Fruit fly (Drosophila melanogaster) Kc167 (cell line): ENCODE measurements around the gene Est-6.

Experiments
- Myc ChIP-seq: fragments of >200 bp; optimal IDR thresholded peaks from 2 replicates; lab custom pipeline; 2017; ENCODE audit warnings: missing external identifiers
- insv ChIP-seq: fragments of >200 bp; optimal IDR thresholded peaks from 3 replicates; lab custom pipeline; 2018; ENCODE audit warnings: missing external identifiers
- psq ChIP-seq: fragments of >200 bp; optimal IDR thresholded peaks from 2 replicates; lab custom pipeline; 2017; ENCODE audit warnings: missing external identifiers
- ttk ChIP-seq: sonication (Bioruptor generic); optimal IDR thresholded peaks from 2 replicates; lab custom pipeline; 2017; ENCODE audit warnings: missing external identifiers

DNA sequence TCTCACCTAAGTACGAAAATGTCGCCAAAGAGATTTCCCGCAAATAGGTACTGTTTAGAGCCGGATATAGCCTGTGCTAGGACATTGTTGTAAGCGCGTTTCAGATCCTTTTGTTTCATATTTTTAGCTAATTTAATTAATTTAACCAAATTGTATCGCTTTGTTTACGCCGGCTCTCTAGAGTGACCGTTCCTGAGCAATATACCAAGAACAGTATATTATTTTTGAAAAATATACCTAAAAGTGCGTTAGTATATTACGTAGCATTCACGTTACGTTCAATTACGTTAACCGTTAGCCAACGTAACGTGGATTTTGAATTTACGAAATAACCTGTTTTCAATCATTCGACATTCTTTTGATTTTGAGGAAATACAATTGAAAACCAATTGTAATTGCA lies 4.9 kb downstream of the Est-6 start, which contains the start of gene thoc6:
- TF ChIP-seq ttk (no peak), insv (lab: Kevin White, UChicago) (no peak), Myc (lab: Kevin White, UChicago) (no peak), psq (lab: Kevin White, UChicago) (no peak)
